Fruit fly (Drosophila melanogaster): Measurements from ENCODE around the gene gammaTub23C.

Gene gammaTub23C

dm6 chr2L:2957547-2958174 lies 15.0 kb upstream of the gammaTub23C start (continued):
- TF ChIP-seq abd-A (tag; optimal IDR thresholded peaks at IDR 0.05) (no peak), bigmax (GFP tag; optimal IDR thresholded peaks at IDR 0.05) (no peak), CTCF (GFP tag; optimal IDR thresholded peaks at IDR 0.05) (no peak), shn (GFP tag; optimal IDR thresholded peaks at IDR 0.05) (no peak), ac (GFP tag; optimal IDR thresholded peaks at IDR 0.05) (no peak), tna (GFP tag; IDR thresholded peaks at IDR 0.05; ENCODE audit: partially characterized antibody) (no peak), ham (GFP tag; IDR thresholded peaks at IDR 0.05) (no peak), pan (optimal IDR thresholded peaks at IDR 0.05) (no peak), pan (GFP tag; optimal IDR thresholded peaks at IDR 0.05 in 1 of 2, IDR thresholded peaks at IDR 0.05 in 1 of 2) (no peak), CG10321 (GFP tag; IDR thresholded peaks at IDR 0.05) (no peak), en (GFP tag; optimal IDR thresholded peaks at IDR 0.05) (no peak), esg (GFP tag; conservative IDR thresholded peaks at IDR 0.05) (peak; percentile 47), CG30403 (GFP tag; optimal IDR thresholded peaks at IDR 0.05) (peak; percentile 64), CG43689 (GFP tag; IDR thresholded peaks at IDR 0.05) (no peak), NC2α (GFP tag; optimal IDR thresholded peaks at IDR 0.05) (no peak), ase (GFP tag; IDR thresholded peaks at IDR 0.05) (no peak), Optix (GFP tag; IDR thresholded peaks at IDR 0.05) (0 out of 3 replicates have a peak, but pooled peaks have one; percentile 38), gcm2 (GFP tag; optimal IDR thresholded peaks at IDR 0.05) (no peak), crc (GFP tag; optimal IDR thresholded peaks at IDR 0.05) (no peak), ato (GFP tag; IDR thresholded peaks at IDR 0.05; ENCODE audit: partially characterized antibody) (no peak), E2f2 (GFP tag; IDR thresholded peaks at IDR 0.05) (no peak), CG17385 (GFP tag; optimal IDR thresholded peaks at IDR 0.05) (no peak), CG14860 (GFP tag; IDR thresholded peaks at IDR 0.05; ENCODE audit: partially characterized antibody) (no peak), cg (GFP tag; optimal IDR thresholded peaks at IDR 0.05) (no peak), CG17912 (GFP tag; optimal IDR thresholded peaks at IDR 0.05) (no peak), CG7963 (GFP tag; IDR thresholded peaks at IDR 0.05; ENCODE audit: partially characterized antibody) (no peak), CG5245 (GFP tag; optimal IDR thresholded peaks at IDR 0.05) (peak; percentile 13), lov (optimal IDR thresholded peaks at IDR 0.05) (no peak), lov (GFP tag; IDR thresholded peaks at IDR 0.05) (no peak), CG5180 (GFP tag; optimal IDR thresholded peaks at IDR 0.05) (peak; percentile 22), CG31224 (GFP tag; IDR thresholded peaks at IDR 0.05) (no peak), Dll (GFP tag; IDR thresholded peaks at IDR 0.05; ENCODE audit: partially characterized antibody) (no peak), Dip3 (GFP tag; optimal IDR thresholded peaks at IDR 0.05) (no peak), sna (GFP tag; IDR thresholded peaks at IDR 0.05; ENCODE audit: partially characterized antibody) (no peak), Hmr (GFP tag; optimal IDR thresholded peaks at IDR 0.05) (no peak), CG6689 (GFP tag; IDR thresholded peaks at IDR 0.05) (peak; percentile 71), Hsf (GFP tag; optimal IDR thresholded peaks at IDR 0.05) (peak; percentile 41), HLH54F (GFP tag; optimal IDR thresholded peaks at IDR 0.05) (no peak), eve (GFP tag; optimal IDR thresholded peaks at IDR 0.05) (no peak), CG16863 (GFP tag; optimal IDR thresholded peaks at IDR 0.05) (peak; percentile 39), fru (optimal IDR thresholded peaks at IDR 0.05) (no peak), Six4 (GFP tag; optimal IDR thresholded peaks at IDR 0.05) (peak; percentile 9), CG11398 (GFP tag; optimal IDR thresholded peaks at IDR 0.05) (no peak), D (optimal IDR thresholded peaks at IDR 0.05) (no peak), D (GFP tag; optimal IDR thresholded peaks at IDR 0.05) (peak; percentile 71), cwo (GFP tag; optimal IDR thresholded peaks at IDR 0.05) (no peak), Ssrp (tag; optimal IDR thresholded peaks at IDR 0.05) (peak; percentile 67), BtbVII (GFP tag; optimal IDR thresholded peaks at IDR 0.05) (no peak), NfI (GFP tag; optimal IDR thresholded peaks at IDR 0.05) (no peak), gfzf (GFP tag; optimal IDR thresholded peaks at IDR 0.05) (no peak), CG10147 (GFP tag; optimal IDR thresholded peaks at IDR 0.05) (no peak), sisA (GFP tag; IDR thresholded peaks at IDR 0.05) (peak; percentile 67)
